Fruit fly (Drosophila melanogaster) S2 (cell line): ENCODE data around the gene CG15563.

Experiments
- CG8478 ChIP-seq: fragments of >200 bp; optimal IDR thresholded peaks from 2 replicates; lab custom pipeline; 2018
- CTCF ChIP-seq, 2 experiments: fragments of >200 bp; optimal IDR thresholded peaks; 2 replicates each; lab custom pipeline; 2018

The CG15563 gene

DNA sequence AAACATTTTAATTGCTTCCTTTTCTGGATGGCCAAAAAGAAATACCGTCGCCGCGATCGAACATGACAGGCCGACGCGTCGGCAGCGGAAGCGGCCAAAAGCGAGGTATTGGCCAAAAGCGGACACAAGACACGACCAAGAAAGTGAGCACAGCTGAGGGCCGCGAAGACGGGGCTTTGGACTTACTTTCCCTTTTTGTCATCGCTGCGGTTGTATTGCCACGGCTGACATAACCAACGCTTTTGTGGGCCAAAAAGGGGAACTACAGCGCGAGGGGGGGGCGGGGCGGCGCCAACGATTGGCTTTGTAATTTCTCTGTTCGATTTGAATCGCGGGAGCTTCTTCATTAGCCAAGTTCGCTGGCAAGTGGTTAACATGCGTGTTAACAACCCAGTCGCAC, 13.6 kb upstream of the CG15563 start:
- TF ChIP-seq CTCF (optimal IDR thresholded peaks at IDR 0.05; lab: Kevin White, UChicago): no peak
- TF ChIP-seq CG8478 (lab: Kevin White, UChicago): no peak

DNA sequence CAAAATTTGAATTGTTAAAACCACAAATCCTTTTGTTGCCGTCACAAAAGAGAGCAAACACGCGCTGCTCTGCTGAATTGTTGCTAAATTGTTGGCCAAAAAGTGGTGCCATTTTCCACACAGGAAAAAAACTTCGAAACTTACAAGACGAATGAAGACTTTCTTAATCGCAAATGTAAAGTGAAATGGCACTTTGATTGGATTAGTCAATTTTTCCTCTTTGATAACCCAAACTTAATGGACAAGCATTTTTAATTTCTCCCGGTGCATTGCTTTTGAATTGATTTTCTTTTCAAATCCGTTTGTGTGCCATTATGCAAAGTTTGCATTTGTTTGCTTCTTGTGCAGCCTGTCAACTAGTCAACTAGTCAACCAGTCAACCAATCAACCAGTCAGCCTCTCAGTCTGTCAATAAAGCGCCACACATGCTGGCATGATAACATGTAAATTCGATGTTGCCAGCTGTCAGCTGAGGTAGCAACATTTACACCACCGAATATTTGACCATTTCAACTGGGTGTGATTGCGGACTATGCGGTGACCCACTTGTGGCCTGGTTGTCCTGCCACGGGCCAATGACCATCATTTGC, 11.0 kb upstream of the CG15563 start:
- no peak for TF ChIP-seq CTCF (optimal IDR thresholded peaks at IDR 0.05; lab: Kevin White, UChicago)
- no peak for TF ChIP-seq CG8478 (lab: Kevin White, UChicago)

DNA sequence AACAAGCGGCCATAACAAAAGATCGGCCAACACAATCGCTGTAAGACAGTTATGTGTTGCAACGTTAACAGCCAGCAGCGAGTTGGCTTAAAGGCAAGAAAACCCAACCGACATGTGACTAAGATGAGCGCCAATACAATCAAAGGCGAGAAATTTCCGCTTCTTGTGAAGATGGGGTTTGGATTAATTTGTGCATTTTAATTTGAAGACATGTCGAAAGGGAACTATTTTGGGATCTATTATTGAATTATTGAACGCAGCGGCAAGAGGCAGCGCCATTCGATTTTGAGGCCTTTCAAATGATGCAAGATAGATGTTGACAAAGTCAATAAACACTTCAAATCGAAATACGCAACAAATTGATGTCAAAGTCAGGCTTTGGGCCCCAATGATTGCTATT, 9.0 kb upstream of the CG15563 start:
- TF ChIP-seq CG8478 (lab: Kevin White, UChicago) (no peak), CTCF (optimal IDR thresholded peaks at IDR 0.05; lab: Kevin White, UChicago) (no peak)

- TF ChIP-seq CTCF (optimal IDR thresholded peaks at IDR 0.05; lab: Kevin White, UChicago) (no peak), CG8478 (lab: Kevin White, UChicago) (no peak)
These were observed 7.9 kb upstream of the CG15563 start for dm6 chr3R:31240023-31240422.

dm6 chr3R:31235262-31235661, 3.1 kb upstream of the CG15563 start, which contains the start of gene CG15564:
Gene CG15564, minus strand, starts transcription at chr3R:31235362.
- TF ChIP-seq CTCF (optimal IDR thresholded peaks at IDR 0.05; lab: Kevin White, UChicago): no peak
- no peak for TF ChIP-seq CG8478 (lab: Kevin White, UChicago)

DNA sequence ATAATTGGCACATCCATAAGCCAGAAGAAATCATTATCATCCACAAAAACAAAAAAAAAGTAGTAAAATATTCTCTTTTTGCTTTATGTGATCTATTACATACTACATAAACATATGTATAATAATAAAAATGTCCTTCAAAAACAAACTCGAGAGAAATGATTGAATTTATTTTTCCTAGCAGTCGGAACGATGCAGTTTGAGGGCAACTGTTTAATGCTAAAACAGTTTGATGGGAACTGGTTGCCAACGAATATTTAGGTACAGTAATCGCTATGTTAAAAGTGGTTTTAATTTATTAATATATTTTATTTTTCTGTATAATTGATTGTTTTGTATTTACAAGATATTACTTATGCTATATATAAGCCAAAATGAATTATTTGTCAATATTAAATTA, 1.0 kb downstream of the CG15563 start:
- TF ChIP-seq CTCF (optimal IDR thresholded peaks at IDR 0.05; lab: Kevin White, UChicago) (peak in 1 of 2 experiments; percentile 9), CG8478 (lab: Kevin White, UChicago) (no peak)

DNA sequence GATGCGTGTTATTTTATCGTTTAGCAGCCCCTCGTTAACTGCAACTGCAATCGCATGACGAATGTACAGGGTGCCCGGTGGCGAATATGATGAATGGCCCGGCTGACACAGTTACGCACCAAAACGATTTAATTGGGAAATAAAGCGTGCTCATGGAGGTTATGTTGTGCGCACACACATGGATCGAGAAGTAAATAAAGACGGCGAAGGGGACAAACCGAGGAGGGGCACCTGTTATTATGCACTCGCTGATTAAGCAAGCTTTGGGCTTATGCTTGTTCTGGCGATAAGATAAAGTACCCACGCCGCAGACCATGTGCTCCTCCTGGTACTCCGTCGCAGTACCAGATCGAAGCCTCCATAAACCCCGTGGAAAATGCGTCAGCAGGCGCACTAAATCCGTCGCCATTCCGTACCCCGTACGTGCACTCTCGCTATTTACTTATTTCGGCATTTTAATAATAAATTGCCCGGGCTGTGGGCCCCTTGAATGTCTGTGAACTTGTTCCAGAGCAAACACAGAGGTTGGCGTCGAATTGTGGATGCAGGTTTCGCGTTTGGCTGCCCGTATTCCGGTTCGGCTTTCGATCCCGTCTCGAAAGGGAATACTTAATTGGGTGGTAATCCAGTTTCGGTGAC, 7.0 kb downstream of the CG15563 start:
- no peak for TF ChIP-seq CG8478 (lab: Kevin White, UChicago)
- TF ChIP-seq CTCF (optimal IDR thresholded peaks at IDR 0.05; lab: Kevin White, UChicago): no peak

- TF ChIP-seq CTCF (optimal IDR thresholded peaks at IDR 0.05; lab: Kevin White, UChicago) (no peak), CG8478 (lab: Kevin White, UChicago) (no peak)
These were observed 7.9 kb downstream of the CG15563 start for dm6 chr3R:31223971-31224860.

dm6 chr3R:31222890-31223569, 9.1 kb downstream of the CG15563 start:
- no peak for TF ChIP-seq CTCF (optimal IDR thresholded peaks at IDR 0.05; lab: Kevin White, UChicago)
- TF ChIP-seq CG8478 (lab: Kevin White, UChicago): no peak

DNA sequence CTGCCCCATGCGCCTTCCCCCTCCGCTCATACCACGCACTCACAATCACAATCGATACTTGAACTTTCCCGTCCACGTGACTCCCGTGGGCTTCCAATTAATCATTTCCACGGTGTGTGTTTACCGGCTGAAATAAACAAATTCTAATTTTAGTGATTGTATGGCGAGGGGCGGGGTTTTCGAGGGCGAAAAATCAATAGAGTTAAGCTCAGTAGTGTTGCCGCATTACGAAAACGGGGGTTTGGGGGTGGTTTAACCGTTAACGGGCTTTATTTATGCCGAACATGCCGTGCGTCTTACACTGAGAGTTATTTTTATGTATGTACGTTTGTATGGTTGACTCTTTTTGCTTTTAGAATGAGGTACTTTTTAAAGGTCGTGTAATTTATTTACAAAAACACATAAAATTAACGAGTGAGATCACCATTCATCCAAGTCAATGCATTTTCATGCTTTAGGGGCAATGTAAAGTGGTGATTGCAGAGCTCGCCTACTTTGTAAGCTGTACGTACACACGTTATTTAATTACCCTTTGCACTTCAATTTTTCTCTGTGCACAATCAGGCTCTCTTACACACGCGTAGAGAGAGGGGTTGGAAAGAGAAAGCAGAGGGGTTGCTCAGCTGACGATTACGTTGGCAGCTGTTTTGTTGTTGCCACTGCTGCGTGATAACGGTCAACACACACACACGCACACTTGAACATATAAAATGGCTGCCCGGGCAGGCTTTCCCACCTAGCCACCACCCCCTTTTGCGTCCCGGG, 9.8 kb downstream of the CG15563 start:
- TF ChIP-seq CTCF (optimal IDR thresholded peaks at IDR 0.05; lab: Kevin White, UChicago) (no peak), CG8478 (lab: Kevin White, UChicago) (no peak)

- no peak for TF ChIP-seq CTCF (optimal IDR thresholded peaks at IDR 0.05; lab: Kevin White, UChicago)
- no peak for TF ChIP-seq CG8478 (lab: Kevin White, UChicago)
These were observed 10.6 kb downstream of the CG15563 start for dm6 chr3R:31221337-31222047.

DNA sequence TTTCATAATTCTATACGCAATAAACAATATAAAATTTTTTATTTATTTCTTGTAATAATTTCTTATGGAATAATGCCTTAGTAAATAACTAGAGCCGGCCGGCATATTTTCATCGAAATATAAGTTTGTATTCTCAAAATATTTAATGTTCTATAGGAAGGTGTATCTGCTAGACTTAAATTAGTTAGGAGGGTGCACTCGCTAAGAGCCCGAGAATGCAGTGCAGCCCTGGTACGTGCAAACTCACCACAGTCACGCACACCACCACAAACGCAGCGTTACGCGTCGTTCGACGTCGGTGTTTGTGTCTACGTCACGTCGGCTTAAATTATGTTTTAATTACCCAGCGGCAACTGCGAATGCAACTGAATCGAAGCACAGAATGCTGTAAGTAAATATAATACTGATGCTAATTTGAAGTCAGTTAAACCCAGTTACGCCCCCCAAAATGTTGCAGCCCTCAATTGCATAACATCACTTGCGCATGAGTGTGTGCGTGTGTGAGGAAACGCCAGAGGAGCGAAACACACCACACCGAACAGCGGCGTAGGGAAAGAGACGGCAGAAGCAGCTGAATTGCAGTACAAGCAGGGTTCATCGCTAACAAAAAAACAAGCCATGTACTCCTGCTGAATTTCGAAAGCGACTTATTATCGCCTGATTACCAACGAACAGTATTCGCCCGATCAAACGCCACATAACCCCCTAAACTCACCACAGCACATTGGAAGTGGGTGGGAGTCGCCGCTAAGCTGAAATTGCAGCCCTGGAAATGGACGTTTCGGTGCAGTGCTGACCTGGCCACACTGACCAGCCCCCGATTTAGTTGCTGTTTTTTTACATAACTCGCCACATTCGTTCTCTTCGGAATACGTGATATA, 11.4 kb downstream of the CG15563 start, which contains the start of gene CG12054:
TSS of gene CG12054 (plus strand) at position 247 of the 881 bp plus-strand sequence.
- TF ChIP-seq CG8478 (lab: Kevin White, UChicago): no peak
- TF ChIP-seq CTCF (optimal IDR thresholded peaks at IDR 0.05; lab: Kevin White, UChicago): peak; percentile 55 to 58
